Fruit fly (Drosophila melanogaster): ENCODE data around the gene Mec2.

Mec2 gene

dm6 chrX:19160635-19161407 lies 27.0 kb upstream of the Mec2 start:
- TF ChIP-seq noc (tag; optimal IDR thresholded peaks at IDR 0.05) = no peak

dm6 chrX:19162249-19162914 lies 25.5 kb upstream of the Mec2 start:
- no peak for TF ChIP-seq noc (tag; optimal IDR thresholded peaks at IDR 0.05)

dm6 chrX:19163446-19163845 lies 24.4 kb upstream of the Mec2 start:
- TF ChIP-seq noc (tag; optimal IDR thresholded peaks at IDR 0.05) = no peak

DNA sequence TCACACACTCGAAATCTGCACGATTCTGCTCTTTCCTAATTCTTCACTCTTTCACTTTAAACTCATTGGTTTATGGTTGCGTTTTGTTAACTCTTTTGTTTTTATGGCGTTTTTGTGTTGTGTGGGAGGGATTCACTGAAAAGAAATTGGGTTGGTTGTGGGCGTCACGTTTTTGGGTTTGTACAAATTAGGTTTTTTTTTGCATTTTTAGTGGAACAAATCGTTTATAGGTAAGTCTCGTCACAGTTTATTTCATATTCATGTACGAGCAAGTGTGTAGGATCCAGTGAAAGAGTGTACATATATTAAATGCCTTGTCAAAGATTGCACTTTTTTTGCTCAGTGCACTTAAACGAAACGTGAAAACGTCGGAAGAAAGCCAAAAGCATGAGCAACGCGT lies 23.1 kb upstream of the Mec2 start:
- TF ChIP-seq noc (tag; optimal IDR thresholded peaks at IDR 0.05) = peak; percentile 64

dm6 chrX:19165144-19166011 lies 22.5 kb upstream of the Mec2 start:
- TF ChIP-seq noc (tag; optimal IDR thresholded peaks at IDR 0.05) = no peak

DNA sequence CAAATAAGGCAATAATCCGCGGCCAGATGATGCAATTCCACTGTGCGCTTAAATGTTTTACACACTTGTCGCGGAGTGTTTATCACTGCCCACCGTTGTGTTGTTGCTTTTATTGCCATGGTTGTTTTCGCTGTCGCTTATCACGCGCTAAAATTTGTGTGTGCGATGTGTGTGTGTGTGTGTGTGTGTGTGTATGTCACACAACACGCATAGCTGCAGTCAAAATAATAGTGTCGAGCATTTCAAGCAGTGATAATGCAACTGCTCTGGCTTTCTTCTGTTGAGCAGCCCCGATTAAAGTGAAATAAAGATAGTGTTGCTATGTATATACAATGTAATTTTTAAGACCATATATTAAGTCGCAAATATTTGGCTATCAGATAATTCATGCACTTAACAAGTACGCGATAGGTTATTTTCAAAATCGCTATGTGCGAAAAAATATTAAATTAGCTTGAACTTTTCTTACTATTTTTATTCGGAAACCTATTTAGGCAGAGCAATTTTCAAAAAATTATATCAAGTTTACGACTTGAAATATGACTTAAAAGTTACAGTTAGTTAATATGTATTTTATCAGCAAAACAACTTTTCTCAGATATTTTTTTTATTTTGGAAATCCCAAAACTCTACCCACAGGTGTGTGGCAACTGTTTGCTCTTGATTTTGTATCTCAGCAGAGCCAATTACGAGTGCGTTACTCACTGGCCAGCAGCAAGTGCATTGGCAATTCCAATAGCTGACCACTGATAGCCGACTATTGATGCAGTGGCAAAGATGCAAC lies 21.5 kb upstream of the Mec2 start:
- peak; percentile 52 for TF ChIP-seq noc (tag; optimal IDR thresholded peaks at IDR 0.05)

- TF ChIP-seq noc (tag; optimal IDR thresholded peaks at IDR 0.05) = no peak
Measured at dm6 chrX:19167032-19167568, 20.7 kb upstream of the Mec2 start, which contains the start of gene RhoGAP18B. Gene RhoGAP18B, minus strand, starts transcription at chrX:19167082.

dm6 chrX:19167586-19168403 lies 20.0 kb upstream of the Mec2 start:
- no peak for TF ChIP-seq noc (tag; optimal IDR thresholded peaks at IDR 0.05)

dm6 chrX:19170791-19171190 lies 17.0 kb upstream of the Mec2 start, which contains the start of gene Inx5:
Gene Inx5, minus strand, starts transcription at chrX:19170883.
- TF ChIP-seq noc (tag; optimal IDR thresholded peaks at IDR 0.05) = no peak

DNA sequence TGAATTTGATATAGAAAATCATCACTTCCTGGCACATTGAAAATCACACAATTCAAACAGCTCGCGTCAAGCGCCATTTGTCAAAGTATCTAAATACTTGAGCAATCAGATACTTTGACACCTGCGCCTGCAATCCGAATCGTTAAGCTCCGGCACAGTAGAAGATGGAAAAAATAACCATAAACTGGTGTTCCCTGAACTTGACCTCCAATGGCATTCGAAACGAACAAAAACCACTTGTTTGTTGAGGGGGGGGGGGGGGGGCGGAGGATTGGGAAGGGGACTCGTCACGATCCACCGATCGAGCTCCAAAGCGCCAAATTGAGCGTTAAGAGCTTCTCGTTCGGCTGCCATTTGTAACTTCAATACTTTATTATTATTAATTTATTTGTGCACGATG lies 15.9 kb upstream of the Mec2 start:
- TF ChIP-seq noc (tag; optimal IDR thresholded peaks at IDR 0.05) = no peak

dm6 chrX:19172955-19173354 lies 14.9 kb upstream of the Mec2 start:
- no peak for TF ChIP-seq noc (tag; optimal IDR thresholded peaks at IDR 0.05)

DNA sequence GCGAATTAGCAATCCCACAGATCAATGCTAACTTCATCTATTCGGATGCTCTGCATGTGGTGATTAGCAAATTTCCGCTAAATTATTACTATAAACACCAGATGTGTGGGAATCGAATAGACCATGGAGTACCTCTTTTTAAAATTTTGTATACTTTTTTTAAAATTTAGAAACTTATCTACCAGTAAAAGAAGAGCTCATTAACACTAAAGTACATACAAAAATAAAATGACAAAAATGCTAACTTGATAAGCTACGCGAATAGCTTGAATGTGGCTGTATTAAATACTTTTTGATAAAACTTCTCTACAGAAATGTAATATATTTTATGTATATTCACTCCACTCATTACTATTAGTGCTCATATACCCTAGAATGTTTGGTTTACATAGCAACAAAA lies 13.7 kb upstream of the Mec2 start:
- peak; percentile 44 for TF ChIP-seq noc (tag; optimal IDR thresholded peaks at IDR 0.05)

DNA sequence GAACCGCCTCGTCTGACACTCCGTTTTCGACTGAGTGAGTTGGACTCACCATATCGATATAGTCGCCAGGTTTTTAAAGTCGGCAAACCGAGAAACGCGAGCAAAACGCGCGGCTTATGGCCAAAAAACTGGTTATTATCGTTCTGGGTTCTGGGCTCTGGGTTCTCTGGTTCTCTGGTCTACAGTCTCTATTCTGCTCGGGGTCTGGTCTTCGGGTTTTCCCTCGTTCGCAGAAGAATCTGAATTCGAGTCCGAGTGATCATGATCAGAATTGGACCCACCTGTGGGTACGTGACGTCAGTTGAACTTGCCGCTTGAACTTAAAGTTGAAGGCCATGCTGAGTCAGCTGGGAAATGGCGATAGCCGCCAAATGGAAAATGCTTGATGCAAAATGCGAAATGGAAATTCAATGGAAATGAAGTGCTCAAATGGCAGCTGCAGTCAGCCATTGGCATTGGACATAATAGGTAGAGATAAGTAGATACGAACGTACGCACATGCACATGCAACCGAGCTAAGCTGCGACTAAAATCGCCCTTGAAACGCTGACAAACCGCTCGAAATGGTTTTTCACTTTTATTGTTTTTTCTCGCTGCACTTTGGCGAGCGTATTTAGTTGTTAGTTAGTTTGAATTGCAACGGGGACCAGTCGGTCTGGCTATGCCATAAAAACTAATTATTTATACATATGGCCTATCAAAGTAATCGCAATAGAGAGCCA lies 12.8 kb upstream of the Mec2 start, which contains the start of gene CG33939:
TSS of gene CG33939 (minus strand) at position 51 of the 722 bp plus-strand sequence.
- no peak for TF ChIP-seq noc (tag; optimal IDR thresholded peaks at IDR 0.05)
